Fruit fly (Drosophila melanogaster): ENCODE measurements around the gene RpL28.

dm6 chr3L:3197464-3197863 lies 25.3 kb downstream of the RpL28 start, which contains the start of gene CG14966:
- peak; percentile 17 for TF ChIP-seq cyc (GFP tag; optimal IDR thresholded peaks at IDR 0.05)
- peak; percentile 26 for TF ChIP-seq pdm3 (GFP tag; optimal IDR thresholded peaks at IDR 0.05)
